Fruit fly (Drosophila melanogaster): ENCODE measurements around the gene CG14722.

- TF ChIP-seq CG8478 (optimal IDR thresholded peaks at IDR 0.05), result no peak
- TF ChIP-seq CTCF (optimal IDR thresholded peaks at IDR 0.05), result no peak
These were observed 31.8 kb downstream of the CG14722 start for dm6 chr3R:11773325-11773998.
